Fruit fly (Drosophila melanogaster): ENCODE measurements around the gene CG34286.

DNA sequence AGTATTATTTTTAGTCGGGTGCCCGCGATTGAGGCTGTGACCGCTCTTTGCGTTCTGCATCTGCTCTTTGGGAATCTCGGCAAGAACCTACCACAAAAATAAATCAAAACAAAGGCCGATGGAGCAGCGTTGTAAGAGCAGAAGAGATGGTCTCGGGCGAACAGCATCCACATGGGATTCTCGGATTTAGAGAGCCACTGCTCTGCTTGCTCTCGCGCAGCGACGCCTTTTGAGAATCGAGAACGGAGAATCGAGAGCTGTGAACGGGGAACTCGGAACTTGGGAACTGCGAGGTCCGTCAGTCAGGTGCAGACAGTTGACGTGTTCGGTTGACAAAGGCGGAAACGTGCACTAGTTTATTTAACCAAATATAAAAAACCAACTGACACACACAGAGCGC is 14.7 kb upstream of the CG34286 start, which contains the start of gene GluClalpha:
- no peak for TF ChIP-seq Clk (GFP tag; optimal IDR thresholded peaks at IDR 0.05)
- no peak for TF ChIP-seq tj (GFP tag; optimal IDR thresholded peaks at IDR 0.05)
- TF ChIP-seq CG7045 (GFP tag; optimal IDR thresholded peaks at IDR 0.05): no peak
